Worm (Caenorhabditis elegans): ENCODE results near the gene E02H1.1.
A peak's percentile ranks its signal among the peaks of the same experiment; 100 is the strongest.

DNA sequence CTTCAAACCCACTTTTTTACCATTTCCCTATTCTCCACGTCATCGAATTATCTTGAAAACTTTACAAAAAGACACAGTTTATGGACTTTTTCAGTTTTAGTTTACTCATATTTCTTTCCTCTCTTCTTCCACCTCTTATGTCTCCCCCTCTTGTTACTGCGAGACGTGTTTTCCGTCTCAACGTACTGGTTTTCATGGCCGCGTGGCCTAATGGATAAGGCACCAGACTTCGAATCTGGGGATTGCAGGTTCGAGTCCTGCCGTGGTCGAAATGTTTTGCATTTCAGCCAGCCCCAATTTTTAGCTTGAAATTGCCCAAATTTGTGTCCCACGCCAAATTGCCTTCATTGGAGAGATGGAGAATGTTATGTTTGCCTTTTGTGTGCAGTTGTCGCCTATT is 24.9 kb downstream of the E02H1.1 start:
- TF ChIP-seq lsy-2 (tag; optimal IDR thresholded peaks at IDR 0.05) (no peak), bed-3 (GFP tag; optimal IDR thresholded peaks at IDR 0.05) (peak; percentile 85), ceh-43 (GFP tag; optimal IDR thresholded peaks at IDR 0.05) (peak; percentile 90), nhr-12 (tag; optimal IDR thresholded peaks at IDR 0.05) (no peak), sem-2 (GFP tag; optimal IDR thresholded peaks at IDR 0.05) (peak; percentile 90), ces-1 (GFP tag; optimal IDR thresholded peaks at IDR 0.05) (peak; percentile 21), mep-1 (tag; optimal IDR thresholded peaks at IDR 0.05) (peak; percentile 6)

Measured in whole organism, mixed stage, embryonic.